Worm (Caenorhabditis elegans) whole organism, mixed stage, embryonic: Measurements from ENCODE around the gene F20C5.5.

Experiments used
- M03D4.4 ChIP-seq: sonication (generic microtip); optimal IDR thresholded peaks from 2 replicates; lab custom pipeline; 2017; ENCODE audit warnings: mild to moderate bottlenecking, missing genetic modification characterization, missing compliant biosample characterization
- bed-3 ChIP-seq: fragments of 200-800 bp; sonication (Bioruptor generic); optimal IDR thresholded peaks from 3 replicates; lab custom pipeline; 2018; ENCODE audit warnings: mild to moderate bottlenecking, missing genetic modification characterization, moderate library complexity, missing compliant biosample characterization
- blmp-1 ChIP-seq: fragments of 150-350 bp; optimal IDR thresholded peaks from 2 replicates; lab custom pipeline; 2014; ENCODE audit warnings: missing biosample characterization, missing genetic modification characterization
- ceh-39 ChIP-seq: fragments of 150-350 bp; optimal IDR thresholded peaks from 2 replicates; lab custom pipeline; 2014; ENCODE audit warnings: missing biosample characterization, missing genetic modification characterization
- ceh-43 ChIP-seq: fragments of 200-800 bp; sonication (Bioruptor generic); optimal IDR thresholded peaks from 2 replicates; lab custom pipeline; 2018; ENCODE audit warnings: mild to moderate bottlenecking, missing genetic modification characterization, moderate library complexity, missing compliant biosample characterization
- ceh-83 ChIP-seq: fragments of 200-800 bp; sonication (Bioruptor generic); optimal IDR thresholded peaks from 2 replicates; lab custom pipeline; 2018; ENCODE audit warnings: mild to moderate bottlenecking, missing genetic modification characterization, missing compliant biosample characterization
- ces-1 ChIP-seq: fragments of 150-350 bp; optimal IDR thresholded peaks from 2 replicates; lab custom pipeline; 2014; ENCODE audit warnings: missing biosample characterization, missing genetic modification reagents, missing genetic modification characterization
- cnd-1 ChIP-seq: fragments of 200-800 bp; sonication (Bioruptor generic); optimal IDR thresholded peaks from 2 replicates; lab custom pipeline; 2018; ENCODE audit warnings: mild to moderate bottlenecking, missing genetic modification characterization, missing compliant biosample characterization
- elt-1 ChIP-seq: sonication (generic microtip); optimal IDR thresholded peaks from 2 replicates; lab custom pipeline; 2017; ENCODE audit warnings: missing genetic modification characterization, mild to moderate bottlenecking, missing compliant biosample characterization, antibody characterized with exemption, moderate library complexity, borderline replicate concordance; ENCODE audit not compliant: insufficient read depth
- elt-3 ChIP-seq: fragments of 150-350 bp; optimal IDR thresholded peaks from 2 replicates; lab custom pipeline; 2014; ENCODE audit warnings: missing biosample characterization, missing genetic modification characterization
- ham-2 ChIP-seq: fragments of 200-800 bp; sonication (Bioruptor generic); optimal IDR thresholded peaks from 2 replicates; lab custom pipeline; 2018; ENCODE audit warnings: mild to moderate bottlenecking, missing genetic modification characterization, missing compliant biosample characterization
- hlh-1 ChIP-seq: fragments of 150-350 bp; optimal IDR thresholded peaks from 2 replicates; lab custom pipeline; 2014; ENCODE audit warnings: missing biosample characterization, missing genetic modification reagents, missing genetic modification characterization
- lin-13 ChIP-seq: fragments of 150-350 bp; optimal IDR thresholded peaks from 2 replicates; lab custom pipeline; 2014; ENCODE audit warnings: missing biosample characterization, missing genetic modification characterization
- lin-32 ChIP-seq: fragments of 200-800 bp; sonication (Bioruptor generic); optimal IDR thresholded peaks from 2 replicates; lab custom pipeline; 2018; ENCODE audit warnings: mild to moderate bottlenecking, missing genetic modification characterization, missing compliant biosample characterization
- lsy-2 ChIP-seq: fragments of 150-350 bp; optimal IDR thresholded peaks from 2 replicates; lab custom pipeline; 2014; ENCODE audit warnings: missing biosample characterization, missing genetic modification characterization
- mab-5 ChIP-seq: fragments of 150-350 bp; optimal IDR thresholded peaks from 2 replicates; lab custom pipeline; 2014; ENCODE audit warnings: missing biosample characterization, missing genetic modification characterization
- nhr-12 ChIP-seq: fragments of 150-350 bp; optimal IDR thresholded peaks from 2 replicates; lab custom pipeline; 2014; ENCODE audit warnings: missing biosample characterization, missing genetic modification characterization
- nhr-2 ChIP-seq: fragments of 150-350 bp; optimal IDR thresholded peaks from 2 replicates; lab custom pipeline; 2014; ENCODE audit warnings: missing biosample characterization, missing genetic modification characterization
- nhr-237 ChIP-seq: fragments of 150-350 bp; optimal IDR thresholded peaks from 2 replicates; lab custom pipeline; 2014; ENCODE audit warnings: missing biosample characterization, missing genetic modification characterization
- nhr-28 ChIP-seq: fragments of 150-350 bp; optimal IDR thresholded peaks from 2 replicates; lab custom pipeline; 2014; ENCODE audit warnings: missing biosample characterization, missing genetic modification characterization
- nhr-76 ChIP-seq: sonication (generic microtip); optimal IDR thresholded peaks from 2 replicates; lab custom pipeline; 2017; ENCODE audit warnings: missing biosample characterization, missing genetic modification characterization
- sem-2 ChIP-seq: fragments of 200-800 bp; sonication (Bioruptor generic); optimal IDR thresholded peaks from 2 replicates; lab custom pipeline; 2018; ENCODE audit warnings: mild to moderate bottlenecking, missing genetic modification characterization, missing compliant biosample characterization
- snpc-4 ChIP-seq: fragments of 150-350 bp; optimal IDR thresholded peaks from 2 replicates; lab custom pipeline; 2014; ENCODE audit warnings: missing biosample characterization, missing genetic modification characterization
- sptf-1 ChIP-seq: sonication (generic microtip); optimal IDR thresholded peaks from 2 replicates; lab custom pipeline; 2017; ENCODE audit warnings: mild to moderate bottlenecking, missing genetic modification characterization, moderate library complexity, missing compliant biosample characterization
- tbx-8 ChIP-seq: fragments of 200-800 bp; sonication (Bioruptor generic); optimal IDR thresholded peaks from 2 replicates; lab custom pipeline; 2018; ENCODE audit warnings: mild to moderate bottlenecking, missing genetic modification characterization, moderate library complexity, missing compliant biosample characterization
- unc-120 ChIP-seq: sonication (generic microtip); optimal IDR thresholded peaks from 2 replicates; lab custom pipeline; 2017; ENCODE audit warnings: missing genetic modification characterization, missing compliant biosample characterization; ENCODE audit not compliant: poor library complexity, severe bottlenecking
- unc-39 ChIP-seq: fragments of 150-350 bp; optimal IDR thresholded peaks from 2 replicates; lab custom pipeline; 2014; ENCODE audit warnings: missing biosample characterization, missing genetic modification characterization
- unc-62 ChIP-seq: fragments of 150-350 bp; optimal IDR thresholded peaks from 2 replicates; lab custom pipeline; 2014; ENCODE audit warnings: missing biosample characterization, missing genetic modification reagents, missing genetic modification characterization
- zip-8 ChIP-seq: fragments of 150-350 bp; optimal IDR thresholded peaks from 2 replicates; lab custom pipeline; 2014; ENCODE audit warnings: missing biosample characterization, missing genetic modification characterization
- ztf-11 ChIP-seq: fragments of 150-350 bp; optimal IDR thresholded peaks from 2 replicates; lab custom pipeline; 2014; ENCODE audit warnings: missing biosample characterization, missing genetic modification characterization

Gene F20C5.5

DNA sequence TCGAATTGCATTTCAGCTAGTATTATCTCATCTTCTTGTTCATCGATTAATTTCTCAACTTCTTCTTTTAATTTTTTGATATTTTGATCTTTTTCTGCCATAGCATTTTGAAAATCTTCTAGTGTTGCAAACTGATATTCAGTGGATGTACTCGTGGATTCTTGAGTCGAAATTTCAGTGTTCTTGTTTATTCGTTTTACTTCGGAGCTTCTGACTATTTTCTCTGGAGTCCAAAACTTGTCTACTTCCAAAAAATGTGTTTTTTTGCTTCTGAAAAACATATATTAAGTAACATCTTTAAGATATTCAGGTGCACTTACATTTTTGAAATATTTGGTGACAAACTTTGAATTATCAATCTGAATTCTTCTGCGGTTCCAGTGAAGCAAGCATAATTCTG is at the start of gene F20C5.5:
Gene F20C5.5, minus strand, starts transcription at position 101 of the 400 bp plus-strand sequence.
- TF ChIP-seq snpc-4 (tag; lab: Kevin White, UChicago) (no peak), elt-3 (no peak), nhr-237 (tag; lab: Kevin White, UChicago) (no peak), cnd-1 (no peak), ceh-83 (no peak), ztf-11 (no peak), ceh-43 (no peak), nhr-2 (no peak), hlh-1 (tag; lab: Kevin White, UChicago) (no peak)
- TF ChIP-seq, all 35 proteins: peak for 0

DNA sequence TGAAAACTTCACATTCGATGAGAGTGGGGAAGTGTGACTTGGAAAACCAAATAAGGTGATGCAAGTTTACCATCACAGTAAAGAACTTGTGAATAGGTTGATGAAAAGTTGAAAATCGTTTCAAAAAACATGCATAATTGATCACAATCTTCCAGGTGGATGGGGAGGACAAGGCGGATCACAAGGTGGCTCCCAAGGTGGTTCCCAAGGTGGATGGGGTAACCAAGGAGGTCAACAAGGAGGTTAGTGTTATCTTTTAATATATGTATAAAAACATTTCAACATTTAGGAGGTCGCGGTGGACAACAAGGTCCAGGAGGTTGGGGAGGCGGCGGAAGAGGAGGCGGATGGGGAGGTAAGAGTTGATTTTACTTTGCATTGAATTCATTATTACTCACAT is 48.2 kb upstream of the F20C5.5 start, which contains the start of gene T28C6.10:
Gene T28C6.10, plus strand, starts transcription at position 301 of the 400 bp plus-strand sequence.
- no peak for TF ChIP-seq sem-2
- no peak for TF ChIP-seq nhr-28 (tag; lab: Kevin White, UChicago)
- TF ChIP-seq elt-1 (tag; lab: Kevin White, UChicago), result no peak
- no peak for TF ChIP-seq mab-5 (tag; lab: Kevin White, UChicago)

DNA sequence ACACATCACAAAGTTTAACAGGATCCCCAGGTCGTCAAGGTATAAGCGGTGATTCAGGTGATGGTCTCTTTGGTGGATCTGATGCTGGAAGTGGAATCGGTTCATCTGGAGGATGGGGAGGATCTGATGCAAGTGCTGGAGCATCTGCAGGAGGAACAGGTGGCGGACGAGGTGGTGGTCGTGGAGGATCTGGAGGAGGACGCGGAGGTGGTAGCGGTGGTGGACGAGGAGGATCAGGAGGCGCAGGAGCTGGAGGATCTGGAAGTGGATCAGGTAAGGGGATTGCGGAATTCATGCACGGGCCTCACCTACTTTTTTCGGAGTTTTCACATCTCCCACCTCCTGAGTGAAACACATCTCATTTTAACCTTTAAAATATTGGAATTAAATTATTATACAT is 47.2 kb upstream of the F20C5.5 start:
- TF ChIP-seq ceh-83 (no peak), M03D4.4 (tag; lab: Kevin White, UChicago) (no peak), unc-120 (tag; lab: Kevin White, UChicago) (no peak), unc-39 (tag; lab: Kevin White, UChicago) (no peak), blmp-1 (tag; lab: Kevin White, UChicago) (no peak), ceh-43 (no peak), lin-13 (no peak)
- TF ChIP-seq, all 35 proteins: peak for 0

DNA sequence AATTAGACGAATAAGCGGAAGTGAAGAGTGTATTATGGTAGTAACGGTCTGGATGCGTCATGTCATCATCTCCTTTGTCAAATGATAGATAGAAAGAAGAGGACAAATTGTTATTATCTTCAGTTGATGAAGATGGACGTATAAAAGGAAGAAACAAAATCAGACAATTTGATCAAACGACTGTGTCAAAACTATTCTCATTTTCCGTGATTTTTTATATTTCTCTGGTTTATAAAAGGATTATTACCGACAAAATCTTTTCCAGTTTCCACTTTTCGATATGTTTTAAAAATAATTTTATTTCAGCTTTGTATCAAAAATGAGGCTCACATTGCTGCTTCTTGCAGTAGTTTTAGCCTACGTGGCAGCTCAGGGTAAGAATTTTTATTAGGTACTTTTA is 46.6 kb upstream of the F20C5.5 start, which contains the start of gene grsp-2:
Gene grsp-2, plus strand, starts transcription at position 301 of the 400 bp plus-strand sequence.
- TF ChIP-seq zip-8 (no peak), nhr-12 (tag; lab: Kevin White, UChicago) (no peak), sptf-1 (tag; lab: Kevin White, UChicago) (no peak)

DNA sequence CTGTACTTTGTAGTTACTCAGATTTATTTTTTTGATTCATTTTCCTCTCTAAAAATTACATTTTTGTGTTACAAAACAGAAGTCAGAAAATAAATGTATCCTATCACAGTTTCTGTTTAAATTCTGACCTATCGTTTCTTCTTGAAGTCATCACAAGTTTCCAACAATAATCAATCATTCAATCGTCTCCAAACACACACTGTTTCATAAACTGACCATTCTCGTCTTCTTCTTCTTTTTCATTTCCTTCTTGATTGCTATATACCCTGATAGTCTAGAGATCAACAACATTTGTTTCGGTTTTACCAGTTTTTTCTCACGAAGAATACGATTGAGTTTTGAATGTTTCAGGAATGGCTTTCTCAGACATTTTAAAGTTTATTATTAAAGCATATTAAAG is 45.7 kb upstream of the F20C5.5 start:
- TF ChIP-seq lsy-2 (tag; lab: Kevin White, UChicago), result no peak

DNA sequence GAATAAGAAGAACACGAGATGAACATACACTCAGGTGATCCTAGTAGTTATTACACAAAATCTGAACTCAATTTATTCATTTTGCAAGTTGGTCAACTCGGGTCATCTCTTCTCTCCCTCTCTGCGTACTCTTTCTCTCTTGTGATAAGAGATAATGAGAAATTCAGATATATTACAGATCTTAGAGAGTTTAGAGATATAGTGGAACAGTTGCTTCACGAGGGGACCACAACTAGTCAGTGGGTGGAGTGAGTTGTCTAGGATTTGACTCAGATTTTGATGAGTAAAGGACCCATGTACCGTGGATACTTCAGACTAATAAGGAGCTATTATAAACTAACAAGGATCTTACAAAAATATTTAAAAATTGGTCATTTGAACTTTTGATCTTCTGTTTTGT is 44.2 kb upstream of the F20C5.5 start, which contains the start of gene exc-5:
Gene exc-5, minus strand, starts transcription at position 57 of the 400 bp plus-strand sequence.
- TF ChIP-seq nhr-76 (tag; lab: Kevin White, UChicago), result no peak
- TF ChIP-seq ceh-39 (tag; lab: Kevin White, UChicago), result no peak
- peak; percentile 11 for TF ChIP-seq unc-62 (GFP tag; lab: Kevin White, UChicago)
- no peak for TF ChIP-seq nhr-28 (tag; lab: Kevin White, UChicago)
- peak; percentile 59 for TF ChIP-seq unc-120 (tag; lab: Kevin White, UChicago)
- TF ChIP-seq hlh-1 (tag; lab: Kevin White, UChicago), result peak; percentile 87
- no peak for TF ChIP-seq nhr-237 (tag; lab: Kevin White, UChicago)

DNA sequence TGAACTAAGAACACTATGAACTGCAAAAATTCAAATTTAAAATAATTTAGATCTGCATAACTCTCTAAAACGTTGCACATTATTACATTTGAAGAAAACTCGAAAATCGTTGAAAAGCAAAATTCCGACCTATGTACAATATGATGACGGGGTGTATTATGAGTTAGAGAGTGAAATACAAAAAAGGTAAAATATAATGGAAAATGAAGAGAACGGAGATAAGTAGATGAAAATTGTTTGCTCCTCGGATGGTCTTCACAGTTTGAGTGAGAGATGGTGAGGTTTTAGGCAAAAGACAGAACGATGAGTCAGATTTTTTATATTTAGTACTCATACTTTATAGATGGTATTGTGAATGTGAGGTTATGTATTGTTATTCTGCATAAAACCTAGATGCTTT is 37.9 kb upstream of the F20C5.5 start:
- TF ChIP-seq ceh-39 (tag; lab: Kevin White, UChicago) (no peak), sem-2 (no peak), ces-1 (no peak), tbx-8 (no peak), zip-8 (no peak), sptf-1 (tag; lab: Kevin White, UChicago) (no peak), mab-5 (tag; lab: Kevin White, UChicago) (no peak), ztf-11 (no peak), blmp-1 (tag; lab: Kevin White, UChicago) (no peak), lin-32 (GFP tag; lab: Kevin White, UChicago) (no peak), nhr-12 (tag; lab: Kevin White, UChicago) (no peak), nhr-237 (tag; lab: Kevin White, UChicago) (no peak), ham-2 (GFP tag; lab: Kevin White, UChicago) (no peak), cnd-1 (no peak), bed-3 (GFP tag; lab: Kevin White, UChicago) (no peak), ceh-43 (no peak), elt-3 (no peak), lsy-2 (tag; lab: Kevin White, UChicago) (no peak), nhr-76 (tag; lab: Kevin White, UChicago) (no peak)
